Worm (Caenorhabditis elegans) whole organism, L4/young adult: ENCODE measurements around the gene Y82E9BR.17.

Experiments used
- W03F9.2 ChIP-seq: fragments of 150-350 bp; optimal IDR thresholded peaks from 2 replicates; lab custom pipeline; 2014; ENCODE audit warnings: missing biosample characterization, missing genetic modification characterization
- dao-5 ChIP-seq: sonication (generic microtip); optimal IDR thresholded peaks from 2 replicates; lab custom pipeline; 2016; ENCODE audit warnings: missing genotype, missing genetic modification characterization, moderate library complexity, missing compliant biosample characterization
- him-1 ChIP-seq: sonication (generic microtip); optimal IDR thresholded peaks from 2 replicates; lab custom pipeline; 2016; ENCODE audit warnings: missing genotype, missing genetic modification reagents, missing genetic modification characterization, missing compliant biosample characterization

DNA sequence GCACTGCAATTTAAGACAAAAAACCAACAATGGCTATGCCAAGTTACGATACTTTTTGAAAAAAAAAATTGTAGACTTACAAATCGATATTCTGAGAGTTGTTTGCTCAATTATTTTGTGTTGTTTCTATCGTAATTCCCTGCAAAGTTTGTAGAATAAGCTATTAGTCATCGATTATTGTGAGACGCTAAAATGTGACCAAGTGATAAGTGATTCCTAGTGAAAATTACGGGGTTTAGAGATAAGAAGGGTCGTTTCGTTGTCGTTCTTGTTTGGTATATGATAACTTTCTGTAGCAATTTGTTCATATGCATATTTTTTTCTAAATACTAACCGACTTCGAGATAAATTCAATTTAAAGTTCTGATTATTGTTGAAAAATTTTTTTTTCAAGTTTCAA is 57.4 kb downstream of the Y82E9BR.17 start:
- TF ChIP-seq dao-5 (tag; lab: Kevin White, UChicago): no peak
- no peak for TF ChIP-seq W03F9.2 (tag; lab: Kevin White, UChicago)
- no peak for TF ChIP-seq him-1 (tag; lab: Kevin White, UChicago)
